Worm (Caenorhabditis elegans): ENCODE results near the gene igcm-2.
A peak's percentile ranks its signal among the peaks of the same experiment; 100 is the strongest.

Gene igcm-2

ce11 chrX:6427147-6427546 is 35.8 kb upstream of the igcm-2 start (continued):
- TF ChIP-seq Y56A3A.18 (GFP tag; IDR thresholded peaks at IDR 0.05) (no peak), sea-2 (GFP tag; IDR thresholded peaks at IDR 0.05) (no peak), D2030.7 (GFP tag; IDR thresholded peaks at IDR 0.05) (no peak), Y95B8A.8 (GFP tag; IDR thresholded peaks at IDR 0.05) (no peak), F55B11.4 (tag; optimal IDR thresholded peaks at IDR 0.05; ENCODE audit: borderline replicate concordance, insufficient read depth) (no peak), ets-4 (GFP tag; optimal IDR thresholded peaks at IDR 0.05) (peak; percentile 37), attf-5 (GFP tag; optimal IDR thresholded peaks at IDR 0.05) (no peak), rcor-1 (GFP tag; IDR thresholded peaks at IDR 0.05) (no peak), madf-10 (tag; optimal IDR thresholded peaks at IDR 0.05) (peak; percentile 11), mes-4 (tag; optimal IDR thresholded peaks at IDR 0.05) (no peak)

- TF ChIP-seq sdz-38 (tag; optimal IDR thresholded peaks at IDR 0.05) (no peak), hlh-12 (tag; optimal IDR thresholded peaks at IDR 0.05) (no peak), ceh-91 (GFP tag; IDR thresholded peaks at IDR 0.05) (no peak), fkh-3 (tag; optimal IDR thresholded peaks at IDR 0.05) (no peak), madf-3 (GFP tag; IDR thresholded peaks at IDR 0.05) (no peak), snpc-3.4 (tag; optimal IDR thresholded peaks at IDR 0.05) (no peak), ceh-27 (GFP tag; optimal IDR thresholded peaks at IDR 0.05) (no peak)
Measured at ce11 chrX:6420681-6421080, 29.3 kb upstream of the igcm-2 start, which contains the start of gene K10C2.12. K10C2.12 (minus strand) TSS chrX:6420781.

DNA sequence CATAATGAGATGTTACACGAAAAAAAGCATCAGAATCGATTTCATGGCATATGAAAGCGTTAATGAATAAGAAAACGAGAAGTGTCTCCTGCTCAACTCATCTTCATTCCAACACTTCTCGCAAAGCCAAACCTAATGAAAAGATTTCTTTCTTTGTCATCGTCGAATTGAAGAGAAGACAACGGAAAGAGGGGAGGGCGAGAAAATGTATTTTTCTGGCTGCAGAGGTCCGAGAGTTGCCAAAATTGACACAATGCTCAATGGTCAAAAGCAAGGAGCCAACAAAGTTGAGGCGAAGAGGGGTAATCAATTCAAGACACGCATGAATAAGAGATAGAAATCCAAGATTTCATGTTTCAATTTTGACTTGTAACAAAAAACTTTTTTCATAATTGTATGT is 27.7 kb upstream of the igcm-2 start:
- TF ChIP-seq attf-6 (GFP tag; IDR thresholded peaks at IDR 0.05) (no peak), let-607 (tag; optimal IDR thresholded peaks at IDR 0.05) (no peak)

DNA sequence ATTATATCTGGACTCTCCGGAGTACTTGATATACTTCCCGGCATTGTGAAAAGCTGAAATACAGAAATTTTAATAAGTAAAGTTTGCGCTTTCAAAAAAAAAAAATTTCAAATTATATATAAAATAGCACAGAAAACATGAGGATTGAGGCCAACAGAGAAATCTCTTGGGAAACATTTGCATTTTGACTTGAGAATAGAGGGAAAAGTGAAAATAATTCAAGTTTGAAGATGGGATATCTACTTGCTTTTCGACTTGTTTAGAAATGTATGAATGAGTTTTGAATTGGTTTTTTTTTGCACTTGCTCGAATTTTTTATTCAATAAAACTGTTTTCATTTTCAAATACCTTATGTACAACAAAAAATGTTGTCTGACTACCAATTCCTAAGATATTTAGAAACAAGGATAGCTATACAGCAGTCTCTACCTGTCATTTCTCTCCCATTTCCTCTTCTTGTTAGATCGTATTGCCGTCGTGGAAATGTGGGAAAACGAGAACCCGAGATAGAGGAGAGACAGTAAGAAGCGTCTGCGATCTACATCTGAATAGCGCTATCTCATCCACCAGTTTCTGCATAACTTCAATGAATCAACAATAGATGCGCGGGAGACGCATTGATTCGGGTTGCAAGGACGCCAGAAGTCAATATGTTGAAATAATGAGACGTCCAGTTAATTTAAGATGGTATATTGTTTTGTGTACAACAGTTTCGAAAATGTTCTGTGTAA is 25.1 kb upstream of the igcm-2 start, which contains the start of gene T22E5.6:
T22E5.6 (minus strand) TSS at position 51 of the 731 bp plus-strand sequence.
- TF ChIP-seq snpc-1.3 (tag; optimal IDR thresholded peaks at IDR 0.05; ENCODE audit: insufficient read depth) (no peak), F37B4.10 (GFP tag; IDR thresholded peaks at IDR 0.05) (no peak), nfyb-1 (GFP tag; IDR thresholded peaks at IDR 0.05) (no peak), lin-35 (GFP tag; optimal IDR thresholded peaks at IDR 0.05) (no peak), B0035.1 (tag; optimal IDR thresholded peaks at IDR 0.05) (no peak), efl-1 (GFP tag; optimal IDR thresholded peaks at IDR 0.05) (no peak), ccch-3 (GFP tag; optimal IDR thresholded peaks at IDR 0.05) (no peak), ekl-4 (GFP tag; IDR thresholded peaks at IDR 0.05) (no peak), sea-2 (GFP tag; IDR thresholded peaks at IDR 0.05) (no peak), snpc-3.4 (tag; optimal IDR thresholded peaks at IDR 0.05) (no peak), nhr-80 (tag; optimal IDR thresholded peaks at IDR 0.05) (no peak), Y79H2A.3 (GFP tag; conservative IDR thresholded peaks at IDR 0.05) (no peak), dpl-1 (GFP tag; optimal IDR thresholded peaks at IDR 0.05) (no peak), snpc-4 (GFP tag; optimal IDR thresholded peaks at IDR 0.05) (no peak), snpc-4 (tag; optimal IDR thresholded peaks at IDR 0.05) (no peak)

DNA sequence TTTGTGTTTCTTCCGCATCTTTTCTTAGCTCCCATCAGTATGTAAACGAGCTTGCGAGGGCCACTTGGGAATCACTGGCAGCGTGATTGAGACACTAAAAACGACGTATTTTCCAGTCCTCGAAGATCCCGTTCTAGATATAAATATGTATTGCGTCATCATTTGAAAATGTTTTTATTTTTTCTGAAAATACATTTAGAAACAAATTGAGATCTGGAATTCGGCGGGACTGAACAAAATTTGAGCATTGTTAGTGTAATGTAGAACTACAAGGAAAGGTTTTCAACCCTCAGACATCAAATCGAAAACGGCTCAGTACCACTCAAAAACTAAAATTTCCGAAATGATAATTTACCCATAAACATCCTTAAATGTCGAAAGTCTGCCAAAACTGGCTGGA is 22.2 kb upstream of the igcm-2 start:
- TF ChIP-seq nhr-27 (tag; optimal IDR thresholded peaks at IDR 0.05) (no peak), dox-1 (GFP tag; IDR thresholded peaks at IDR 0.05) (no peak)

All from whole organism, young adult.